Worm (Caenorhabditis elegans) whole organism, L4 larva: ENCODE measurements around the gene clec-71.

Experiments used
- D1046.2 ChIP-seq: fragments of 200-800 bp; sonication (Bioruptor generic); IDR thresholded peaks from 2 replicates; pipeline ENCODE4 v1.3.6; 2022; ENCODE audit warnings: missing genetic modification characterization, missing compliant biosample characterization
- F10B5.3 ChIP-seq: sonication (generic microtip); optimal IDR thresholded peaks from 2 replicates; lab custom pipeline; 2016; ENCODE audit warnings: mild to moderate bottlenecking, missing genetic modification characterization, missing compliant biosample characterization
- F26F4.8 ChIP-seq: fragments of 200-800 bp; sonication (Bioruptor generic); conservative IDR thresholded peaks from 2 replicates; pipeline ENCODE4 v1.3.6; 2022; ENCODE audit warnings: missing genetic modification characterization, missing compliant biosample characterization
- T26A8.4 ChIP-seq: fragments of 200-800 bp; sonication (Bioruptor generic); IDR thresholded peaks from 2 replicates; pipeline ENCODE4 v1.3.6; 2022; ENCODE audit warnings: missing genetic modification characterization, missing compliant biosample characterization
- Y105C5A.15 ChIP-seq: fragments of 200-800 bp; sonication (Bioruptor generic); IDR thresholded peaks from 2 replicates; pipeline ENCODE4 v1.3.6; 2022; ENCODE audit warnings: missing genetic modification characterization, missing compliant biosample characterization
- Y75B8A.6 ChIP-seq: fragments of 200-800 bp; sonication (Bioruptor generic); IDR thresholded peaks from 2 replicates; pipeline ENCODE4 v1.3.6; 2022; ENCODE audit warnings: missing genetic modification reagents, missing genetic modification characterization, missing compliant biosample characterization
- ZK337.2 ChIP-seq: fragments of 200-800 bp; sonication (Bioruptor generic); IDR thresholded peaks from 2 replicates; pipeline ENCODE4 v1.3.6; 2022; ENCODE audit warnings: missing genetic modification reagents, missing genetic modification characterization, missing compliant biosample characterization
- ZK546.5 ChIP-seq, 2 experiments: sonication (generic microtip); optimal IDR thresholded peaks; 2 replicates each; lab custom pipeline; 2017; ENCODE audit warnings: missing biosample characterization in 2 of 2, missing genetic modification characterization in 2 of 2
- aly-2 ChIP-seq: sonication (generic microtip); optimal IDR thresholded peaks from 2 replicates; lab custom pipeline; 2018; ENCODE audit warnings: missing biosample characterization, missing genetic modification characterization
- ceh-28 ChIP-seq: fragments of 150-350 bp; optimal IDR thresholded peaks from 2 replicates; lab custom pipeline; 2014; ENCODE audit warnings: missing biosample characterization, missing genetic modification reagents, missing genetic modification characterization
- ceh-44 ChIP-seq: fragments of 200-800 bp; sonication (Bioruptor generic); IDR thresholded peaks from 2 replicates; pipeline ENCODE4 v1.3.6; 2022; ENCODE audit warnings: missing genetic modification reagents, missing genetic modification characterization, missing compliant biosample characterization
- ceh-82 ChIP-seq: sonication (generic microtip); optimal IDR thresholded peaks from 2 replicates; lab custom pipeline; 2017; ENCODE audit warnings: missing biosample characterization, missing genetic modification characterization
- daf-16 ChIP-seq, 3 experiments: sonication (generic microtip); optimal IDR thresholded peaks; 2 replicates each; lab custom pipeline; 2016 to 2017; ENCODE audit warnings: missing genetic modification characterization in 3 of 3, missing genetic modification reagents in 3 of 3, mild to moderate bottlenecking in 2 of 3, missing compliant biosample characterization in 2 of 3, missing biosample characterization in 1 of 3, moderate library complexity in 1 of 3
- daf-19 ChIP-seq: fragments of 200-800 bp; sonication (Bioruptor generic); conservative IDR thresholded peaks from 2 replicates; pipeline ENCODE4 v1.3.6; 2022; ENCODE audit warnings: missing genetic modification characterization, missing compliant biosample characterization
- dmd-6 ChIP-seq: fragments of 200-800 bp; sonication (Bioruptor generic); IDR thresholded peaks from 2 replicates; pipeline ENCODE4 v1.3.6; 2022; ENCODE audit warnings: missing genetic modification reagents, missing genetic modification characterization, missing compliant biosample characterization
- dmd-9 ChIP-seq: fragments of 200-800 bp; sonication (Bioruptor generic); IDR thresholded peaks from 2 replicates; pipeline ENCODE4 v1.3.6; 2022; ENCODE audit warnings: missing genetic modification reagents, missing genetic modification characterization, missing compliant biosample characterization
- fkh-10 ChIP-seq: fragments of 150-350 bp; optimal IDR thresholded peaks from 2 replicates; lab custom pipeline; 2014; ENCODE audit warnings: missing biosample characterization, missing genetic modification reagents, missing genetic modification characterization
- fos-1 ChIP-seq: fragments of 150-350 bp; optimal IDR thresholded peaks from 2 replicates; lab custom pipeline; 2014; ENCODE audit warnings: missing biosample characterization, missing genetic modification characterization
- hlh-30 ChIP-seq: sonication (generic microtip); optimal IDR thresholded peaks from 2 replicates; lab custom pipeline; 2017; ENCODE audit warnings: antibody characterized with exemption, mild to moderate bottlenecking, missing genetic modification characterization, missing compliant biosample characterization; ENCODE audit not compliant: insufficient read depth
- hmg-1.1 ChIP-seq: fragments of 200-800 bp; sonication (Bioruptor generic); IDR thresholded peaks from 2 replicates; pipeline ENCODE4 v1.3.6; 2022; ENCODE audit warnings: missing genetic modification reagents, missing genetic modification characterization, missing compliant biosample characterization
- lin-1 ChIP-seq: fragments of 200-800 bp; sonication (Bioruptor generic); IDR thresholded peaks from 2 replicates; pipeline ENCODE4 v1.3.6; 2022; ENCODE audit warnings: missing genetic modification reagents, missing genetic modification characterization, missing compliant biosample characterization
- lin-15B ChIP-seq: fragments of 150-350 bp; sonication (generic microtip); optimal IDR thresholded peaks from 3 replicates; lab custom pipeline; 2014; ENCODE audit warnings: missing biosample characterization, missing genetic modification characterization
- madf-5 ChIP-seq, 2 experiments: fragments of 200-800 bp; sonication (Bioruptor generic); IDR thresholded peaks; 2 replicates each; pipeline ENCODE4 v1.3.6; 2022; ENCODE audit warnings: missing compliant biosample characterization in 2 of 2, missing genetic modification characterization in 2 of 2
- mdl-1 ChIP-seq, 2 experiments: fragments of 150-350 bp in 1 of 2; sonication (generic microtip) in 1 of 2; optimal IDR thresholded peaks; 2 replicates each; lab custom pipeline; 2014 to 2017; ENCODE audit warnings: missing biosample characterization in 2 of 2, missing genetic modification characterization in 2 of 2
- mep-1 ChIP-seq: fragments of 150-350 bp; sonication (generic microtip); optimal IDR thresholded peaks from 3 replicates; lab custom pipeline; 2014; ENCODE audit warnings: missing biosample characterization, missing genetic modification characterization
- mxl-3 ChIP-seq: fragments of 200-800 bp; sonication (Bioruptor generic); optimal IDR thresholded peaks from 2 replicates; lab custom pipeline; 2018; ENCODE audit warnings: mild to moderate bottlenecking, missing genetic modification characterization, missing compliant biosample characterization
- nhr-102 ChIP-seq: sonication (generic microtip); optimal IDR thresholded peaks from 2 replicates; lab custom pipeline; 2016; ENCODE audit warnings: mild to moderate bottlenecking, missing genetic modification characterization, moderate library complexity, missing compliant biosample characterization
- nhr-28 ChIP-seq: fragments of 150-350 bp; optimal IDR thresholded peaks from 2 replicates; lab custom pipeline; 2014; ENCODE audit warnings: missing biosample characterization, missing genetic modification characterization
- nhr-41 ChIP-seq: fragments of 200-800 bp; sonication (Bioruptor generic); IDR thresholded peaks from 2 replicates; pipeline ENCODE4 v1.3.6; 2022; ENCODE audit warnings: missing genetic modification reagents, missing genetic modification characterization, missing compliant biosample characterization
- nhr-76 ChIP-seq: fragments of 150-350 bp; optimal IDR thresholded peaks from 2 replicates; lab custom pipeline; 2014; ENCODE audit warnings: missing biosample characterization, missing genetic modification characterization
- nhr-77 ChIP-seq: fragments of 150-350 bp; optimal IDR thresholded peaks from 2 replicates; lab custom pipeline; 2014; ENCODE audit warnings: missing biosample characterization, missing genetic modification characterization
- pqm-1 ChIP-seq: sonication (generic microtip); optimal IDR thresholded peaks from 2 replicates; lab custom pipeline; 2017; ENCODE audit warnings: missing biosample characterization, missing genetic modification characterization
- zfp-3 ChIP-seq: fragments of 200-800 bp; sonication (Bioruptor generic); conservative IDR thresholded peaks from 2 replicates; pipeline ENCODE4 v1.3.6; 2022; ENCODE audit warnings: missing genetic modification reagents, missing genetic modification characterization, missing compliant biosample characterization
- zip-11 ChIP-seq: fragments of 200-800 bp; sonication (Bioruptor generic); IDR thresholded peaks from 2 replicates; pipeline ENCODE4 v1.3.6; 2022; ENCODE audit warnings: missing genetic modification characterization, missing compliant biosample characterization

The clec-71 gene

DNA sequence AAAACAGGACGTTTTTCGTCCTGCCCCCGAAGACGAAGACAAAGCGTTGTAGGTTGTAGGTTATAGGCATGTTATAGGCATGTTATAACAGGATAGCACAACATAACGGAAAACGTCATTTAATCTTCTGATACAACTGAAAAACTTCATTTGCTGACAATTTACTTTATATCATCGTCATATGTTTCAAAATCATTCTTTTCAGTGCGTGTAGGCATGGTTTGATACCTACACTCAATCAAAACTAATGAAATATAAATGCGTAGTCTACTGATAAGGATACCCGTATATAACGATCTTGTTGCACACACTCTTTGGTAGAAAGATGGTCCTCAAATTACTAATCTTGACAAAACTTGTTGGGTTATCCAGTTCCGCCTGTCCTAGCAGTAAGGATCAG lies 19.4 kb downstream of the clec-71 start, which contains the start of gene clec-74:
clec-74 (plus strand) TSS at position 301 of the 400 bp plus-strand sequence.
- TF ChIP-seq hlh-30 (tag; lab: Kevin White, UChicago) (no peak), ceh-82 (tag; lab: Kevin White, UChicago) (no peak), F26F4.8 (GFP tag; lab: Robert Waterston, UW) (no peak), zfp-3 (GFP tag; lab: Robert Waterston, UW) (no peak), mdl-1 (tag; optimal IDR thresholded peaks at IDR 0.05; lab: Kevin White, UChicago) (no peak), fkh-10 (GFP tag; lab: Kevin White, UChicago) (no peak), nhr-41 (GFP tag; lab: Robert Waterston, UW) (no peak)
- TF ChIP-seq, all 104 proteins: peak for 0

DNA sequence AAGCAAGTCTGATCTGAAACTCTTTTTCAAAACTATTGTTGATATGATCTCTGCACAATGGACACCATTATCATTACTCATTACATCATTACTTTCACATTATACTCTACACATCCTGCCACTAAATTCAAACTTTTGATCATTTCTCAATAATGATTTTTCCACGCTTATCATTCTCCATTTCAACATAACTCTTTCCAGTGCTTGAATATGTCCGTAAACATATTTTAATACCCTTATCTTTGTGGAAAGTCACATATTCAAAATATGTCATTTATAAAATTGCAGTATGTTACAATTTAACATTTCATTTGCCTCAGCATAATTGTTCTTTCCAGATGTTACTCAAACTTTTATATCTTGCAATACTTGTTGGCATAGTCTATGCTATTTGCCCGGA lies 23.1 kb downstream of the clec-71 start, which contains the start of gene clec-75:
clec-75 (plus strand) TSS at position 339 of the 400 bp plus-strand sequence.
- peak; percentile 29; the same call in 1 of the 2 replicates for TF ChIP-seq dmd-6 (GFP tag; lab: Robert Waterston, UW)
- TF ChIP-seq daf-16 (GFP tag; optimal IDR thresholded peaks at IDR 0.05; lab: Kevin White, UChicago), result no peak
- TF ChIP-seq daf-16 (tag; optimal IDR thresholded peaks at IDR 0.05; lab: Kevin White, UChicago), result peak; percentile 67
- TF ChIP-seq nhr-41 (GFP tag; lab: Robert Waterston, UW), result no peak
- TF ChIP-seq ceh-28 (tag; lab: Kevin White, UChicago), result no peak
- TF ChIP-seq ZK337.2 (GFP tag; lab: Robert Waterston, UW), result no peak
- peak; percentile 73 for TF ChIP-seq pqm-1 (tag; lab: Kevin White, UChicago)
- TF ChIP-seq Y105C5A.15 (GFP tag; lab: Robert Waterston, UW), result no peak
- peak; percentile 43 for TF ChIP-seq nhr-28 (tag; lab: Kevin White, UChicago)
- no peak for TF ChIP-seq T26A8.4

DNA sequence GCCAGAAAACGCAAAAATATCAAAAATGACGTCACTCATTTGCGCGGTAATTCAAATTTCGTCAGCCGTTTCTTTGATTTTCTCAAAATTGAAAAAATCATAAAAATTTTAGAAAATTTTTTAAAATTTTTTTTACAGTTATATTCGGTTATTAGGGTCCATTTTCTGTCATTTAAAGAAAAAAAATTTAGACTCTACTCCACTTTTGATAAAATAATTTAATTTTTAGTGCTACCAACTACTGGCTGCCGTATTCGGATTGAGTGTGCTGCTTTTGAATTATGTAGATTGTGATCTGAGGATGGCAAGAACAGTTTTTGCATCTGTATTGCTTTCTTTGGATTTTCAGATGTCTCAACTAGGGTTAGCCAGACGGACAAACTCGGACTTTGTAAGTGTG lies 25.3 kb downstream of the clec-71 start, which contains the start of gene Y46C8AM.1:
Y46C8AM.1 (plus strand) TSS at position 301 of the 400 bp plus-strand sequence.
- TF ChIP-seq zip-11 (no peak), nhr-102 (no peak), mxl-3 (no peak), lin-1 (GFP tag; lab: Robert Waterston, UW) (no peak), ZK337.2 (GFP tag; lab: Robert Waterston, UW) (no peak), F26F4.8 (GFP tag; lab: Robert Waterston, UW) (no peak), dmd-9 (GFP tag; lab: Robert Waterston, UW) (no peak), Y75B8A.6 (GFP tag; lab: Robert Waterston, UW) (no peak), aly-2 (no peak), fos-1 (tag; lab: Kevin White, UChicago) (no peak)

- TF ChIP-seq dmd-6 (GFP tag; lab: Robert Waterston, UW) (peak; percentile 22; the same call in 1 of the 2 replicates), nhr-28 (tag; lab: Kevin White, UChicago) (peak; percentile 64), aly-2 (no peak), D1046.2 (GFP tag; lab: Robert Waterston, UW) (no peak), hlh-30 (tag; lab: Kevin White, UChicago) (peak; percentile 9), ZK546.5 (tag; optimal IDR thresholded peaks at IDR 0.05; lab: Kevin White, UChicago) (no peak)
Observed at ce11 chrIV:3963498-3963897, 26.2 kb downstream of the clec-71 start.

- TF ChIP-seq hmg-1.1 (GFP tag; lab: Robert Waterston, UW), result no peak
- TF ChIP-seq lin-15B (tag; lab: Kevin White, UChicago), result no peak
- no peak for TF ChIP-seq F10B5.3
- peak; percentile 74 for TF ChIP-seq nhr-28 (tag; lab: Kevin White, UChicago)
- no peak for TF ChIP-seq mep-1 (tag; lab: Kevin White, UChicago)
- no peak for TF ChIP-seq madf-5 (GFP tag; IDR thresholded peaks at IDR 0.05; lab: Robert Waterston, UW)
- TF ChIP-seq daf-16 (GFP tag; optimal IDR thresholded peaks at IDR 0.05; lab: Kevin White, UChicago), result no peak
- TF ChIP-seq daf-16 (tag; optimal IDR thresholded peaks at IDR 0.05; lab: Kevin White, UChicago), result peak; percentile 51
- TF ChIP-seq Y75B8A.6 (GFP tag; lab: Robert Waterston, UW), result no peak
- peak; percentile 36; the same call in 1 of the 2 replicates for TF ChIP-seq dmd-6 (GFP tag; lab: Robert Waterston, UW)
- TF ChIP-seq daf-19, result no peak
- TF ChIP-seq mxl-3, result no peak
- no peak for TF ChIP-seq mdl-1 (tag; optimal IDR thresholded peaks at IDR 0.05; lab: Kevin White, UChicago)
- TF ChIP-seq pqm-1 (tag; lab: Kevin White, UChicago), result peak; percentile 3
- TF ChIP-seq nhr-77 (tag; lab: Kevin White, UChicago), result peak; percentile 58
- no peak for TF ChIP-seq nhr-76 (tag; lab: Kevin White, UChicago)
- no peak for TF ChIP-seq ceh-44 (GFP tag; lab: Robert Waterston, UW)
Observed at ce11 chrIV:3965013-3965412, 27.8 kb downstream of the clec-71 start, which contains the start of gene clec-76. Gene clec-76, plus strand, starts transcription at chrIV:3965246.
